Worm (Caenorhabditis elegans) whole organism, L1 larva: ENCODE results near the gene F10E9.10.
A peak's percentile ranks its signal among the peaks of the same experiment; 100 is the strongest.

ENCODE experiments used
- C16A3.4 ChIP-seq: fragments of 150-350 bp; optimal IDR thresholded peaks from 2 replicates; lab custom pipeline; 2014; ENCODE audit warnings: missing biosample characterization, missing genetic modification characterization
- alr-1 ChIP-seq: fragments of 200-800 bp; sonication (Bioruptor generic); optimal IDR thresholded peaks from 2 replicates; lab custom pipeline; 2018; ENCODE audit warnings: borderline replicate concordance, mild to moderate bottlenecking, missing genetic modification characterization, missing compliant biosample characterization
- ama-1 ChIP-seq: fragments of 150-350 bp; optimal IDR thresholded peaks from 2 replicates; lab custom pipeline; 2014
- blmp-1 ChIP-seq: fragments of 150-350 bp; optimal IDR thresholded peaks from 2 replicates; lab custom pipeline; 2014; ENCODE audit warnings: missing biosample characterization, missing genetic modification characterization
- ceh-8 ChIP-seq: fragments of 200-800 bp; sonication (Bioruptor generic); optimal IDR thresholded peaks from 2 replicates; lab custom pipeline; 2018; ENCODE audit warnings: mild to moderate bottlenecking, missing genetic modification characterization, moderate library complexity, missing compliant biosample characterization
- ceh-82 ChIP-seq, 3 experiments: fragments of 150-350 bp in 1 of 3; sonication (generic microtip) in 2 of 3; optimal IDR thresholded peaks; 2 replicates each; lab custom pipeline; 2014 to 2017; ENCODE audit warnings: missing biosample characterization in 3 of 3, missing genetic modification characterization in 3 of 3
- ceh-88 ChIP-seq: fragments of 200-800 bp; sonication (Bioruptor generic); IDR thresholded peaks from 2 replicates; pipeline ENCODE4 v1.3.6; 2022; ENCODE audit warnings: missing genetic modification characterization, missing compliant biosample characterization
- ces-1 ChIP-seq: fragments of 150-350 bp; optimal IDR thresholded peaks from 2 replicates; lab custom pipeline; 2014; ENCODE audit warnings: missing biosample characterization, missing genetic modification reagents, missing genetic modification characterization
- dpl-1 ChIP-seq, 3 experiments: fragments of 150-350 bp in 2 of 3; sonication (generic microtip) in 1 of 3; optimal IDR thresholded peaks; 2 replicates each; lab custom pipeline; 2014 to 2017; ENCODE audit warnings: missing biosample characterization in 3 of 3, missing genetic modification characterization in 3 of 3, missing genetic modification reagents in 3 of 3
- efl-1 ChIP-seq, 4 experiments: fragments of 150-350 bp; optimal IDR thresholded peaks in 3 of 4; peaks in 1 of 4; 1 replicate in 1 of 4; 2 replicates in 3 of 4; lab custom pipeline; 2014; ENCODE audit warnings: missing biosample characterization in 2 of 4, missing genetic modification characterization in 2 of 4, missing genetic modification reagents in 2 of 4
- efl-3 ChIP-seq: fragments of 200-800 bp; sonication (Bioruptor generic); optimal IDR thresholded peaks from 2 replicates; lab custom pipeline; 2018; ENCODE audit warnings: mild to moderate bottlenecking, missing genetic modification characterization, missing compliant biosample characterization
- egl-13 ChIP-seq: sonication (generic microtip); optimal IDR thresholded peaks from 2 replicates; lab custom pipeline; 2016; ENCODE audit warnings: missing genotype, missing genetic modification reagents, missing genetic modification characterization, missing compliant biosample characterization
- elt-2 ChIP-seq: sonication (generic microtip); optimal IDR thresholded peaks from 2 replicates; lab custom pipeline; 2016; ENCODE audit warnings: missing genetic modification characterization, mild to moderate bottlenecking, inconsistent platforms, missing compliant biosample characterization, missing genetic modification reagents
- ets-5 ChIP-seq: fragments of 200-800 bp; sonication (Bioruptor generic); IDR thresholded peaks from 2 replicates; pipeline ENCODE4 v1.3.6; 2022; ENCODE audit warnings: missing genetic modification characterization, missing compliant biosample characterization
- fkh-10 ChIP-seq: sonication (generic microtip); optimal IDR thresholded peaks from 2 replicates; lab custom pipeline; 2017; ENCODE audit warnings: missing biosample characterization, missing genetic modification reagents, missing genetic modification characterization
- fkh-8 ChIP-seq: sonication (generic microtip); optimal IDR thresholded peaks from 2 replicates; lab custom pipeline; 2016; ENCODE audit warnings: mild to moderate bottlenecking, missing genetic modification characterization, missing compliant biosample characterization
- fos-1 ChIP-seq: fragments of 150-350 bp; optimal IDR thresholded peaks from 2 replicates; lab custom pipeline; 2014; ENCODE audit warnings: missing biosample characterization, missing genetic modification characterization
- grh-1 ChIP-seq: fragments of 200-800 bp; sonication (Bioruptor generic); IDR thresholded peaks from 2 replicates; pipeline ENCODE4 v1.3.6; 2022; ENCODE audit warnings: missing genetic modification reagents, missing genetic modification characterization, missing compliant biosample characterization
- hlh-17 ChIP-seq: fragments of 200-800 bp; sonication (Bioruptor generic); optimal IDR thresholded peaks from 2 replicates; lab custom pipeline; 2018; ENCODE audit warnings: missing genetic modification characterization, mild to moderate bottlenecking, missing compliant biosample characterization, moderate library complexity, borderline replicate concordance
- hpl-2 ChIP-seq: fragments of 150-350 bp; optimal IDR thresholded peaks from 2 replicates; lab custom pipeline; 2014; ENCODE audit warnings: missing biosample characterization, missing genetic modification reagents, missing genetic modification characterization
- irx-1 ChIP-seq: sonication (generic microtip); optimal IDR thresholded peaks from 2 replicates; lab custom pipeline; 2016; ENCODE audit warnings: missing genetic modification characterization, missing compliant biosample characterization
- lin-15B ChIP-seq: fragments of 150-350 bp; sonication (generic microtip); optimal IDR thresholded peaks from 3 replicates; lab custom pipeline; 2014; ENCODE audit warnings: missing biosample characterization, missing genetic modification characterization
- lin-35 ChIP-seq, 2 experiments: fragments of 150-350 bp; optimal IDR thresholded peaks; 2 replicates each; lab custom pipeline; 2014; ENCODE audit warnings: missing biosample characterization in 2 of 2, missing genetic modification characterization in 2 of 2, missing genetic modification reagents in 2 of 2
- lin-39 ChIP-seq: fragments of 150-350 bp; optimal IDR thresholded peaks from 2 replicates; lab custom pipeline; 2014; ENCODE audit warnings: missing biosample characterization, missing genetic modification reagents, missing genetic modification characterization
- lsy-2 ChIP-seq, 2 experiments: fragments of 150-350 bp; optimal IDR thresholded peaks; 2 replicates each; lab custom pipeline; 2014; ENCODE audit warnings: missing biosample characterization in 2 of 2, missing genetic modification characterization in 2 of 2
- mab-9 ChIP-seq: fragments of 200-800 bp; sonication (Bioruptor generic); IDR thresholded peaks from 2 replicates; pipeline ENCODE4 v1.3.6; 2022; ENCODE audit warnings: missing genetic modification reagents, missing genetic modification characterization, missing compliant biosample characterization
- mdl-1 ChIP-seq, 2 experiments: fragments of 150-350 bp; optimal IDR thresholded peaks; 2 replicates each; lab custom pipeline; 2014 to 2017; ENCODE audit warnings: missing biosample characterization in 2 of 2, missing genetic modification characterization in 2 of 2, inconsistent platforms in 1 of 2
- mep-1 ChIP-seq: fragments of 150-350 bp; optimal IDR thresholded peaks from 2 replicates; lab custom pipeline; 2014; ENCODE audit warnings: missing biosample characterization, missing genetic modification characterization
- nhr-12 ChIP-seq: sonication (generic microtip); optimal IDR thresholded peaks from 2 replicates; lab custom pipeline; 2017; ENCODE audit warnings: missing biosample characterization, missing genetic modification characterization
- nhr-237 ChIP-seq: fragments of 150-350 bp; optimal IDR thresholded peaks from 2 replicates; lab custom pipeline; 2014; ENCODE audit warnings: missing biosample characterization, missing genetic modification characterization
- nhr-84 ChIP-seq: sonication (generic microtip); optimal IDR thresholded peaks from 2 replicates; lab custom pipeline; 2017; ENCODE audit warnings: missing biosample characterization, missing genetic modification characterization
- nhr-85 ChIP-seq: sonication (generic microtip); peaks from one replicate; lab custom pipeline; 2016; ENCODE audit warnings: missing genetic modification characterization, inconsistent platforms, missing compliant biosample characterization
- pag-3 ChIP-seq: sonication (generic microtip); optimal IDR thresholded peaks from 2 replicates; lab custom pipeline; 2017; ENCODE audit warnings: missing genetic modification characterization, mild to moderate bottlenecking, missing compliant biosample characterization, antibody characterized with exemption, borderline replicate concordance; ENCODE audit not compliant: insufficient read depth
- pax-3 ChIP-seq: fragments of 200-800 bp; sonication (Bioruptor generic); optimal IDR thresholded peaks from 2 replicates; lab custom pipeline; 2018; ENCODE audit warnings: mild to moderate bottlenecking, missing genetic modification characterization, moderate library complexity, missing compliant biosample characterization
- rnt-1 ChIP-seq: sonication (generic microtip); optimal IDR thresholded peaks from 2 replicates; lab custom pipeline; 2016; ENCODE audit warnings: mild to moderate bottlenecking, missing genetic modification characterization, moderate library complexity, missing compliant biosample characterization
- skn-1 ChIP-seq: fragments of 150-350 bp; optimal IDR thresholded peaks from 2 replicates; lab custom pipeline; 2014; ENCODE audit warnings: missing biosample characterization, missing genetic modification characterization
- snu-23 ChIP-seq: sonication (generic microtip); optimal IDR thresholded peaks from 2 replicates; lab custom pipeline; 2016; ENCODE audit warnings: missing genetic modification characterization, missing compliant biosample characterization
- sox-4 ChIP-seq: sonication (generic microtip); optimal IDR thresholded peaks from 2 replicates; lab custom pipeline; 2016; ENCODE audit warnings: missing genetic modification characterization, missing compliant biosample characterization
- sptf-1 ChIP-seq: fragments of 150-350 bp; optimal IDR thresholded peaks from 2 replicates; lab custom pipeline; 2014; ENCODE audit warnings: missing biosample characterization, missing genetic modification characterization
- tbx-2 ChIP-seq: sonication (generic microtip); optimal IDR thresholded peaks from 2 replicates; lab custom pipeline; 2016; ENCODE audit warnings: missing genetic modification characterization, missing compliant biosample characterization
- tlp-1 ChIP-seq: fragments of 150-350 bp; optimal IDR thresholded peaks from 2 replicates; lab custom pipeline; 2014; ENCODE audit warnings: missing biosample characterization, missing genetic modification characterization
- unc-130 ChIP-seq: fragments of 150-350 bp; optimal IDR thresholded peaks from 2 replicates; lab custom pipeline; 2017; ENCODE audit warnings: missing biosample characterization, missing genetic modification characterization, inconsistent platforms
- unc-62 ChIP-seq: fragments of 150-350 bp; optimal IDR thresholded peaks from 2 replicates; lab custom pipeline; 2014; ENCODE audit warnings: missing biosample characterization, missing genetic modification reagents, missing genetic modification characterization
- xbp-1 ChIP-seq: sonication (generic microtip); optimal IDR thresholded peaks from 2 replicates; lab custom pipeline; 2016; ENCODE audit warnings: missing genetic modification characterization, missing compliant biosample characterization
- zag-1 ChIP-seq: fragments of 150-350 bp; optimal IDR thresholded peaks from 2 replicates; lab custom pipeline; 2014; ENCODE audit warnings: missing biosample characterization, missing genetic modification characterization
- ztf-11 ChIP-seq, 2 experiments: sonication (generic microtip); optimal IDR thresholded peaks; 2 replicates each; lab custom pipeline; 2016 to 2017; ENCODE audit warnings: missing genetic modification characterization in 2 of 2, missing biosample characterization in 1 of 2, missing compliant biosample characterization in 1 of 2

Gene F10E9.10

DNA sequence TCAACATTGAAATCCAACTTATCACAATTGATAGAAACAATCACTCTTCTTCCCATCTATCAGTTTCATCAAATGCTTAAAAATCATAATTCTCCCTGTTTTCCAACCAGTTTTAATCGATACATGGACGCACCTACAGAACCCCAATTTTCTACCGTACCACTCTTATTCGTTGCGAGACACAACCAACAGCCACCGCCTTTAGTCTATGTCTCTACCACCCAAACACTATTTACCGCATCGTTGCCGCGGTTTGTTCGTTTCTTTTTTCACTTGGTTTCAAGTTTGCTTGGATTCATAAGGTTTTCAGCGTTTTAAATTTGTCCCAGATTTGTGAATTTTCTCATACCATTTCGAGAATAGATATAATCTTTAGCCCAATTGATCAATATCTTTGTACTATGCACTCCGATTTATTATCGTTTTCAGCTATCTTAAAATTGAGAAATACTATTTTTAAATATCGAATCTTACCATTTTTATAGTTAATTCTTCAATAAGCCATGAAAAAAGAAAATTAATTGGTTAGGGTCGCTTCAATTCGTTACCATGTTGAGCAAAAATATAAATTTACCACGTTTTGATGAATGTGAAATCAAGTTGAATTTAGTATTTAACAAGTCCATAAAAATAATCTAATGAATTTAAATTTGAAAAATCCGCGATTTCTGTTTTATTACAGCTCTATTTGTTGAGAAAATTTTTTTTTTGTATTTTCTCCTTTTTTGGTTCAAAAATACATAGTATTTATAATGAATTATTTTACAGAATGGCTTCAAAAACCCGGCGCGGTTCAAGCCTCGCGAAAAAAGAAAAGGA lies 9.6 kb downstream of the F10E9.10 start, which contains the start of gene F10E9.3:
Gene F10E9.3 (plus strand): TSS at position 769 of the 819 bp plus-strand sequence.
- TF ChIP-seq lsy-2 (tag; optimal IDR thresholded peaks at IDR 0.05; lab: Kevin White, UChicago) (peak; percentile 80 to 97), mep-1 (tag; lab: Kevin White, UChicago) (no peak), lin-39 (tag; lab: Kevin White, UChicago) (no peak), nhr-237 (no peak), fkh-8 (no peak), sptf-1 (tag; lab: Kevin White, UChicago) (no peak), snu-23 (GFP tag; lab: Kevin White, UChicago) (peak; percentile 23), sox-4 (tag; lab: Kevin White, UChicago) (no peak), dpl-1 (GFP tag; optimal IDR thresholded peaks at IDR 0.05; lab: Kevin White, UChicago) (peak in 2 of 3 experiments; percentile 36 to 55), efl-3 (GFP tag; lab: Kevin White, UChicago) (no peak), pax-3 (tag; lab: Kevin White, UChicago) (no peak), nhr-84 (tag; lab: Kevin White, UChicago) (no peak), ceh-82 (tag; optimal IDR thresholded peaks at IDR 0.05; lab: Kevin White, UChicago) (no peak), skn-1 (tag; lab: Kevin White, UChicago) (peak; percentile 21), pag-3 (no peak), rnt-1 (tag; lab: Kevin White, UChicago) (peak; percentile 27), ztf-11 (tag; optimal IDR thresholded peaks at IDR 0.05; lab: Kevin White, UChicago) (no peak), nhr-85 (peak; percentile 78), grh-1 (no peak), lin-35 (GFP tag; optimal IDR thresholded peaks at IDR 0.05; lab: Kevin White, UChicago) (peak; percentile 3 to 72), nhr-12 (tag; lab: Kevin White, UChicago) (no peak), egl-13 (no peak), xbp-1 (tag; lab: Kevin White, UChicago) (no peak), mdl-1 (tag; optimal IDR thresholded peaks at IDR 0.05; lab: Kevin White, UChicago) (no peak), ama-1 (lab: Kevin White, UChicago) (no peak), ceh-8 (GFP tag; lab: Kevin White, UChicago) (no peak), C16A3.4 (peak; percentile 3), irx-1 (tag; lab: Kevin White, UChicago) (no peak), ceh-88 (GFP tag; lab: Robert Waterston, UW) (no peak), zag-1 (tag; lab: Kevin White, UChicago) (no peak), alr-1 (tag; lab: Kevin White, UChicago) (no peak), blmp-1 (tag; lab: Kevin White, UChicago) (peak; percentile 50), efl-1 (optimal IDR thresholded peaks at IDR 0.05; lab: Kevin White, UChicago) (peak; percentile 42 to 58), efl-1 (GFP tag; optimal IDR thresholded peaks at IDR 0.05 in 1 of 2; lab: Kevin White, UChicago) (peak; percentile 16 to 86), elt-2 (tag; lab: Kevin White, UChicago) (no peak), fkh-10 (GFP tag; lab: Kevin White, UChicago) (no peak)

DNA sequence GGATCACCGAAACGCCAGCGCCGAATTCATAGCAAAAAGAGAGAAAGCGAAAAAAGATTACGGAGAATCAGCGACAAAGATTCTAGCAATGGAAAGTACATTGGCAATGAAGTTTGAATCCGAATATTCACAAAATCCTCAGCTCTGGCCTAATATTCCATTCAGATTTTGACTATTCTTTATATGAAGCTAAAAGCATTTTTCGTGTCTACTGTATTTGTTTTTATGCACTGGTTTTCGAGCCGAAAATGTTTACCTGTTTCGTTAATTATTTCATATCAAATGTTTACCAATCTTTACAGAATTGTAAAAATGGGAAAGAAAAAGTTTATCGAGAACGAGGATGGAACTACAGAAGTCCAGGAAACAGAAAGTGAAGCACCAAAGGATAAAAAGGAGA lies 11.8 kb downstream of the F10E9.10 start, which contains the start of gene F10E9.4:
Gene F10E9.4 (plus strand): TSS at position 301 of the 400 bp plus-strand sequence.
- TF ChIP-seq nhr-237 (no peak), ces-1 (GFP tag; lab: Kevin White, UChicago) (no peak), sptf-1 (tag; lab: Kevin White, UChicago) (no peak)

DNA sequence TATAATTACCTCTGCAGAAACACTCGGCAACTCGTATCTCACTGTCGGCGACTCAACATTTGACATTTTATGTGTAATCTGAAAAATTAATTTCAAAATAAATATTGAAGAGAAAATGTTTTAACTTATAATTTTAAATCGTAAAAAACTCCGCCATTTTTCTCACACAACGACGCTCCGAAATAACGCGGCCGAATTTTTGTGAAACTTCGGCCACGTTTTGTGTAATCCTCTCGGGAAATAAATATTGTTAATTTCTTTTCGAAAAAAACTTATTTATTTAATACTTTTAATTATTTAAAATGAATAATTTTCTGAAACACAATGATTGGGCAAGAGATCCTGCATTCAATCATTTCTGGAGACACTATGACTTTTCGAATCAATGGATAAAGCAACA lies 12.7 kb downstream of the F10E9.10 start, which contains the start of the genes F10E9.7 and F10E9.5:
Gene F10E9.7 (minus strand): TSS at position 86 of the 400 bp plus-strand sequence.
Gene F10E9.5 (plus strand): TSS at position 237 of the 400 bp plus-strand sequence.
- no peak for TF ChIP-seq tlp-1 (tag; lab: Kevin White, UChicago)
- peak; percentile 39 for TF ChIP-seq fos-1 (tag; lab: Kevin White, UChicago)
- TF ChIP-seq mab-9 (GFP tag; lab: Robert Waterston, UW): peak; percentile 91
- no peak for TF ChIP-seq hpl-2 (GFP tag; lab: Kevin White, UChicago)
- peak; percentile 94 for TF ChIP-seq ceh-8 (GFP tag; lab: Kevin White, UChicago)
- peak; percentile 95 for TF ChIP-seq pax-3 (tag; lab: Kevin White, UChicago)
- peak; percentile 75 to 90 for TF ChIP-seq efl-1 (optimal IDR thresholded peaks at IDR 0.05; lab: Kevin White, UChicago)
- peak; percentile 90 to 98 for TF ChIP-seq efl-1 (GFP tag; optimal IDR thresholded peaks at IDR 0.05 in 1 of 2; lab: Kevin White, UChicago)
- TF ChIP-seq lin-39 (tag; lab: Kevin White, UChicago): peak; percentile 87
- TF ChIP-seq lin-15B: peak; percentile 94
- no peak for TF ChIP-seq unc-62
- no peak for TF ChIP-seq hlh-17 (GFP tag; lab: Kevin White, UChicago)
- no peak for TF ChIP-seq ets-5 (GFP tag; lab: Robert Waterston, UW)
- TF ChIP-seq ztf-11 (tag; optimal IDR thresholded peaks at IDR 0.05; lab: Kevin White, UChicago): peak in 1 of 2 experiments; percentile 99
- TF ChIP-seq lin-35 (GFP tag; optimal IDR thresholded peaks at IDR 0.05; lab: Kevin White, UChicago): peak; percentile 90 to 93
- TF ChIP-seq fkh-8: peak; percentile 92
- no peak for TF ChIP-seq zag-1 (tag; lab: Kevin White, UChicago)
- TF ChIP-seq tbx-2 (tag; lab: Kevin White, UChicago): peak; percentile 96
- TF ChIP-seq unc-130: peak; percentile 99
